Worm (Caenorhabditis elegans): ENCODE data around the gene nca-2.

The nca-2 gene

ce11 chrIII:5010723-5011122 lies 45.4 kb downstream of the nca-2 start:
- no peak for TF ChIP-seq Y95B8A.8 (GFP tag; IDR thresholded peaks at IDR 0.05)
- no peak for TF ChIP-seq madf-10 (tag; optimal IDR thresholded peaks at IDR 0.05)
- TF ChIP-seq ceh-40 (GFP tag; IDR thresholded peaks at IDR 0.05): no peak
- no peak for TF ChIP-seq zfh-2 (GFP tag; conservative IDR thresholded peaks at IDR 0.05)
- TF ChIP-seq D2030.7 (GFP tag; IDR thresholded peaks at IDR 0.05): no peak
- no peak for TF ChIP-seq bed-2 (GFP tag; IDR thresholded peaks at IDR 0.05)
- no peak for TF ChIP-seq dpl-1 (GFP tag; optimal IDR thresholded peaks at IDR 0.05)
- no peak for TF ChIP-seq athp-1 (tag; optimal IDR thresholded peaks at IDR 0.05)
- TF ChIP-seq dpff-1 (tag; optimal IDR thresholded peaks at IDR 0.05): no peak
- TF ChIP-seq rec-8 (tag; optimal IDR thresholded peaks at IDR 0.05): no peak
- no peak for TF ChIP-seq B0019.2 (GFP tag; conservative IDR thresholded peaks at IDR 0.05)
- TF ChIP-seq tbp1 (GFP tag; optimal IDR thresholded peaks at IDR 0.05): no peak

ce11 chrIII:5012460-5012859 lies 47.1 kb downstream of the nca-2 start:
- TF ChIP-seq K12H6.12 (tag; optimal IDR thresholded peaks at IDR 0.05): no peak

- TF ChIP-seq Y67H2A.10 (GFP tag; conservative IDR thresholded peaks at IDR 0.05) (0 out of 2 replicates have a peak, but pooled peaks have one; percentile 30), Y56A3A.18 (GFP tag; IDR thresholded peaks at IDR 0.05) (peak; percentile 52; the same call in 1 of the 2 replicates), lin-54 (GFP tag; optimal IDR thresholded peaks at IDR 0.05) (peak; percentile 27), dox-1 (GFP tag; IDR thresholded peaks at IDR 0.05) (peak; percentile 84), hmg-1.2 (GFP tag; IDR thresholded peaks at IDR 0.05) (peak; percentile 88), F23B12.7 (tag; optimal IDR thresholded peaks at IDR 0.05; ENCODE audit: insufficient read depth) (peak; percentile 78), lir-1 (GFP tag; conservative IDR thresholded peaks at IDR 0.05) (peak; percentile 72), tbp1 (GFP tag; optimal IDR thresholded peaks at IDR 0.05) (peak; percentile 55), lin-35 (GFP tag; optimal IDR thresholded peaks at IDR 0.05) (peak in 1 of 3 experiments; percentile 73), atf-7 (tag; optimal IDR thresholded peaks at IDR 0.05) (no peak), somi-1 (GFP tag; optimal IDR thresholded peaks at IDR 0.05) (peak; percentile 59), nhr-27 (tag; optimal IDR thresholded peaks at IDR 0.05) (no peak), ama-1 (optimal IDR thresholded peaks at IDR 0.05) (no peak), ama-1 (GFP tag; optimal IDR thresholded peaks at IDR 0.05) (no peak), ztf-26 (tag; optimal IDR thresholded peaks at IDR 0.05) (peak; percentile 76), K11D2.4 (GFP tag; IDR thresholded peaks at IDR 0.05) (0 out of 2 replicates have a peak, but pooled peaks have one; percentile 39), mel-28 (tag; optimal IDR thresholded peaks at IDR 0.05; ENCODE audit: borderline replicate concordance) (no peak), zfh-2 (GFP tag; conservative IDR thresholded peaks at IDR 0.05) (peak; percentile 96), repo-1 (tag; optimal IDR thresholded peaks at IDR 0.05) (peak; percentile 0), F10E7.11 (tag; optimal IDR thresholded peaks at IDR 0.05) (no peak), cebp-1 (GFP tag; IDR thresholded peaks at IDR 0.05) (peak; percentile 41; the same call in 1 of the 2 replicates), cebp-1 (tag; optimal IDR thresholded peaks at IDR 0.05) (peak; percentile 83), madf-6 (GFP tag; IDR thresholded peaks at IDR 0.05) (no peak), let-607 (tag; optimal IDR thresholded peaks at IDR 0.05) (peak; percentile 60 to 66), C17E4.6 (GFP tag; IDR thresholded peaks at IDR 0.05) (peak; percentile 66; the same call in 1 of the 2 replicates), F33H1.4 (GFP tag; IDR thresholded peaks at IDR 0.05) (0 out of 2 replicates have a peak, but pooled peaks have one; percentile 12), athp-1 (tag; optimal IDR thresholded peaks at IDR 0.05) (peak; percentile 30), madf-10 (tag; optimal IDR thresholded peaks at IDR 0.05) (peak; percentile 73), lag-1 (GFP tag; IDR thresholded peaks at IDR 0.05) (no peak), egrh-3 (GFP tag; IDR thresholded peaks at IDR 0.05) (peak; percentile 48), nfya-2 (GFP tag; IDR thresholded peaks at IDR 0.05) (no peak), ceh-91 (GFP tag; IDR thresholded peaks at IDR 0.05) (no peak), attf-5 (GFP tag; optimal IDR thresholded peaks at IDR 0.05) (peak; percentile 86), nfyb-1 (GFP tag; IDR thresholded peaks at IDR 0.05) (peak; percentile 77; the same call in 1 of the 2 replicates), unc-62 (GFP tag; optimal IDR thresholded peaks at IDR 0.05) (no peak), bed-2 (GFP tag; IDR thresholded peaks at IDR 0.05) (0 out of 2 replicates have a peak, but pooled peaks have one; percentile 74), pbrm-1 (GFP tag; IDR thresholded peaks at IDR 0.05) (peak; percentile 55; the same call in 1 of the 2 replicates)
Measured at ce11 chrIII:5013915-5014346, 48.6 kb downstream of the nca-2 start.
